Fruit fly (Drosophila melanogaster): Measurements from ENCODE around the gene Hcf.

Gene Hcf

DNA sequence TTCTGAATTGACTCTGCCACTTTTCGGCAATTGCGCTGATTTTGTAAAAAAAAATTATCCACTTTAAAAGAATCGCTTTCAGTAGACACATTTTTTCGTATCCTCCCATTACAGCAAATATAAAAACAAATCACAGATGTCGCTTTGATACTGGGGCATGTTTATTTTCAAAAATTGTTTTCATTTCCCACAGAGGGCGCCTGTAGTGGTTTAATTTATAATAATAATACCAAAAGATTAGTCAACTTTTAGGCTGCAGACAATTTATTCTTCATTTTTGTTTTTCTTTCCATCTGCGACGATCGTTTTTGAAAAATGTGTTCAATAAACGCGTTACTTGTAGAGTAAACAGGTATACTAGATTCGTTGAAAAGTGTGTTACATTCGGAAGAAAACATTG, 47.1 kb downstream of the Hcf start (continued):
- TF ChIP-seq fd96Cb (tag; optimal IDR thresholded peaks at IDR 0.05): no peak
- TF ChIP-seq CG6254 (GFP tag; optimal IDR thresholded peaks at IDR 0.05): no peak
- TF ChIP-seq Atf3 (GFP tag; optimal IDR thresholded peaks at IDR 0.05): no peak
- TF ChIP-seq CG2889 (GFP tag; IDR thresholded peaks at IDR 0.05): no peak
- no peak for TF ChIP-seq CG15073 (GFP tag; optimal IDR thresholded peaks at IDR 0.05)
- no peak for TF ChIP-seq NK7.1 (GFP tag; optimal IDR thresholded peaks at IDR 0.05)
- TF ChIP-seq Hr39 (optimal IDR thresholded peaks at IDR 0.05): no peak
- TF ChIP-seq CG1024 (GFP tag; IDR thresholded peaks at IDR 0.05): no peak
- peak; percentile 21 for TF ChIP-seq Atf-2 (GFP tag; optimal IDR thresholded peaks at IDR 0.05)
- peak; percentile 39 for TF ChIP-seq CG15269 (tag; optimal IDR thresholded peaks at IDR 0.05)
- no peak for TF ChIP-seq Eip74EF (GFP tag; optimal IDR thresholded peaks at IDR 0.05)
- TF ChIP-seq chinmo (GFP tag; IDR thresholded peaks at IDR 0.05; ENCODE audit: partially characterized antibody): no peak
- TF ChIP-seq Ptx1 (GFP tag; IDR thresholded peaks at IDR 0.05): no peak
- no peak for TF ChIP-seq knrl (GFP tag; IDR thresholded peaks at IDR 0.05; ENCODE audit: partially characterized antibody)
- TF ChIP-seq CG15514 (GFP tag; optimal IDR thresholded peaks at IDR 0.05): no peak
- no peak for TF ChIP-seq BEAF-32 (GFP tag; optimal IDR thresholded peaks at IDR 0.05)
- no peak for TF ChIP-seq z (GFP tag; IDR thresholded peaks at IDR 0.05)
- TF ChIP-seq Hsf (GFP tag; optimal IDR thresholded peaks at IDR 0.05): peak; percentile 51
- TF ChIP-seq sug (tag; optimal IDR thresholded peaks at IDR 0.05): peak; percentile 43
- TF ChIP-seq CG2199 (GFP tag; IDR thresholded peaks at IDR 0.05): peak; percentile 99
- TF ChIP-seq eve (GFP tag; optimal IDR thresholded peaks at IDR 0.05): peak in 1 of 2 experiments; percentile 28
- TF ChIP-seq slou (GFP tag; optimal IDR thresholded peaks at IDR 0.05): no peak
- no peak for TF ChIP-seq lmd (GFP tag; IDR thresholded peaks at IDR 0.05)
- TF ChIP-seq kni (GFP tag; optimal IDR thresholded peaks at IDR 0.05): no peak
- no peak for TF ChIP-seq hbn (GFP tag; IDR thresholded peaks at IDR 0.05; ENCODE audit: partially characterized antibody)
- TF ChIP-seq Hr51 (GFP tag; optimal IDR thresholded peaks at IDR 0.05): no peak
- peak; percentile 36 for TF ChIP-seq Hmr (GFP tag; optimal IDR thresholded peaks at IDR 0.05)
- TF ChIP-seq zfh1 (GFP tag; IDR thresholded peaks at IDR 0.05): peak; percentile 48; the same call in 1 of the 3 replicates
- peak; percentile 24 for TF ChIP-seq CG10462 (GFP tag; optimal IDR thresholded peaks at IDR 0.05)
- no peak for TF ChIP-seq CG1647 (GFP tag; optimal IDR thresholded peaks at IDR 0.05)
- TF ChIP-seq CG10565 (GFP tag; optimal IDR thresholded peaks at IDR 0.05): no peak
- no peak for TF ChIP-seq ara (GFP tag; IDR thresholded peaks at IDR 0.05)
- peak; percentile 47 for TF ChIP-seq Fer3 (tag; optimal IDR thresholded peaks at IDR 0.05)
- TF ChIP-seq grn (GFP tag; optimal IDR thresholded peaks at IDR 0.05): no peak
- TF ChIP-seq exex (tag; optimal IDR thresholded peaks at IDR 0.05): no peak
- no peak for TF ChIP-seq Stat92E (GFP tag; optimal IDR thresholded peaks at IDR 0.05)
- no peak for TF ChIP-seq Hmx (GFP tag; optimal IDR thresholded peaks at IDR 0.05)
- no peak for TF ChIP-seq hkb (optimal IDR thresholded peaks at IDR 0.05)
- TF ChIP-seq hkb (GFP tag; IDR thresholded peaks at IDR 0.05): no peak
- no peak for TF ChIP-seq her (GFP tag; optimal IDR thresholded peaks at IDR 0.05)
- no peak for TF ChIP-seq NFAT (GFP tag; IDR thresholded peaks at IDR 0.05)
- TF ChIP-seq wor (GFP tag; IDR thresholded peaks at IDR 0.05): no peak
- no peak for TF ChIP-seq shn (GFP tag; optimal IDR thresholded peaks at IDR 0.05)
- TF ChIP-seq nerfin-2 (GFP tag; IDR thresholded peaks at IDR 0.05; ENCODE audit: partially characterized antibody): no peak
- TF ChIP-seq pum (GFP tag; optimal IDR thresholded peaks at IDR 0.05): peak; percentile 44
- TF ChIP-seq CG4707 (GFP tag; optimal IDR thresholded peaks at IDR 0.05): peak; percentile 33
- TF ChIP-seq CG4854 (GFP tag; optimal IDR thresholded peaks at IDR 0.05): peak; percentile 27
- TF ChIP-seq Fer1 (GFP tag; optimal IDR thresholded peaks at IDR 0.05): no peak
- TF ChIP-seq CG15479 (GFP tag; optimal IDR thresholded peaks at IDR 0.05): no peak
- TF ChIP-seq CG32767 (GFP tag; IDR thresholded peaks at IDR 0.05): no peak
- TF ChIP-seq CG8089 (GFP tag; optimal IDR thresholded peaks at IDR 0.05): peak; percentile 36
- no peak for TF ChIP-seq Drgx (GFP tag; IDR thresholded peaks at IDR 0.05)
